Worm (Caenorhabditis elegans): ENCODE data around the gene him-3.

Gene him-3

ce11 chrIV:7012731-7013445 lies 35.6 kb downstream of the him-3 start:
- TF ChIP-seq ref-1 (GFP tag; conservative IDR thresholded peaks at IDR 0.05) (no peak), ztf-23 (GFP tag; IDR thresholded peaks at IDR 0.05) (no peak), klf-2 (GFP tag; conservative IDR thresholded peaks at IDR 0.05) (no peak), tab-1 (GFP tag; IDR thresholded peaks at IDR 0.05) (no peak), flt-1 (GFP tag; IDR thresholded peaks at IDR 0.05) (no peak), T22C8.4 (GFP tag; IDR thresholded peaks at IDR 0.05) (no peak), med-1 (GFP tag; optimal IDR thresholded peaks at IDR 0.05; ENCODE audit: insufficient read depth) (no peak), ztf-29 (GFP tag; IDR thresholded peaks at IDR 0.05) (no peak), cog-1 (tag; optimal IDR thresholded peaks at IDR 0.05) (no peak)

- no peak for TF ChIP-seq T22C8.4 (GFP tag; IDR thresholded peaks at IDR 0.05)
- TF ChIP-seq ztf-29 (GFP tag; IDR thresholded peaks at IDR 0.05): no peak
- no peak for TF ChIP-seq ztf-23 (GFP tag; IDR thresholded peaks at IDR 0.05)
- TF ChIP-seq flt-1 (GFP tag; IDR thresholded peaks at IDR 0.05): no peak
- no peak for TF ChIP-seq klf-2 (GFP tag; conservative IDR thresholded peaks at IDR 0.05)
- TF ChIP-seq ref-1 (GFP tag; conservative IDR thresholded peaks at IDR 0.05): no peak
These were observed 39.2 kb downstream of the him-3 start for ce11 chrIV:7016502-7016901.

- TF ChIP-seq ref-1 (GFP tag; conservative IDR thresholded peaks at IDR 0.05) (no peak), flt-1 (GFP tag; IDR thresholded peaks at IDR 0.05) (0 out of 2 replicates have a peak, but pooled peaks have one; percentile 42), T22C8.4 (GFP tag; IDR thresholded peaks at IDR 0.05) (no peak)
These were observed 39.9 kb downstream of the him-3 start, which contains the start of gene gldi-4 for ce11 chrIV:7017123-7017674. gldi-4 (plus strand) TSS chrIV:7017624.

DNA sequence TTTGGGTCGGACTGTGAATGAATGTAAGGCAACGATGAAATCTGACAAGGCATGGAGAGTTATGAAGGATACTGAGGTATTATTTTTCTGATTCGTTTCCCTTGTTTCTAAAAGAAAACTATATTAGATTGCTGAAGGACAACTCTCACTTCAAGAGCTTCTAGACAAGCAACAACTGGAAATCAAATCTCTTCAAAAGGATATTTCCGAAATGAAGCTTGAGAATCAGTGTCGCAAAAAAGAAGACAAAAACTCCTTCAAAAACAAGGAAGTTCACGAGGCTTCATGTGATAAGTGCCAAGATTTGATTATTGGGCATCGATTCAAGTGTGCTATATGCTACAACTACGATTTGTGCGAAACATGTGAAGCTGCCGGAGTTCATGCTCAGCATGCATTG lies 41.3 kb downstream of the him-3 start:
- TF ChIP-seq T22C8.4 (GFP tag; IDR thresholded peaks at IDR 0.05) (no peak), klf-2 (GFP tag; conservative IDR thresholded peaks at IDR 0.05) (no peak), ztf-23 (GFP tag; IDR thresholded peaks at IDR 0.05) (no peak), cog-1 (tag; optimal IDR thresholded peaks at IDR 0.05) (no peak), flt-1 (GFP tag; IDR thresholded peaks at IDR 0.05) (no peak), ztf-29 (GFP tag; IDR thresholded peaks at IDR 0.05) (no peak), med-1 (GFP tag; optimal IDR thresholded peaks at IDR 0.05; ENCODE audit: insufficient read depth) (no peak), tab-1 (GFP tag; IDR thresholded peaks at IDR 0.05) (no peak), ref-1 (GFP tag; conservative IDR thresholded peaks at IDR 0.05) (no peak)

DNA sequence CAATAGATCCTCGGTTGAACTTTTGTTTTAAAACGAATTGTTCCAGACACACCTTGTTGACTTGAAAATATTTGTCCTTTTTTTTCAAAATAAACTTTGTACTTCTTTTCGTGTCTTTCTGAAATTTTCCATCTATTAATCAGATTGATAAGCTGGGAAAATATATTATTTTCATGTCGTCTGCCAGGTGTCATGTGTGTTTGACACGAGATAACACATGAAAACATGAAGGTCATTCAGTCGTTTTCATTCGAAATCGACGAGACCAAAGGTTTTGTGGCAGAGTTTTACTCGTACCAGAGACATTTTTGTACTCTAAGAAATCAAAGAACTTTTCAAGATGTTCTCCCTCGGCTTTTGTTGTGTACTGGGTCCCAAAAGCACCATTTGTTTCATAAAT lies 43.3 kb downstream of the him-3 start:
- no peak for TF ChIP-seq ref-1 (GFP tag; conservative IDR thresholded peaks at IDR 0.05)
- no peak for TF ChIP-seq klf-2 (GFP tag; conservative IDR thresholded peaks at IDR 0.05)
- TF ChIP-seq ztf-23 (GFP tag; IDR thresholded peaks at IDR 0.05): no peak
- no peak for TF ChIP-seq cog-1 (tag; optimal IDR thresholded peaks at IDR 0.05)
- no peak for TF ChIP-seq T22C8.4 (GFP tag; IDR thresholded peaks at IDR 0.05)
- no peak for TF ChIP-seq flt-1 (GFP tag; IDR thresholded peaks at IDR 0.05)
- TF ChIP-seq ztf-29 (GFP tag; IDR thresholded peaks at IDR 0.05): no peak
- no peak for TF ChIP-seq tab-1 (GFP tag; IDR thresholded peaks at IDR 0.05)
- TF ChIP-seq med-1 (GFP tag; optimal IDR thresholded peaks at IDR 0.05; ENCODE audit: insufficient read depth): no peak

ce11 chrIV:7022227-7022626 lies 44.9 kb downstream of the him-3 start:
- no peak for TF ChIP-seq cog-1 (tag; optimal IDR thresholded peaks at IDR 0.05)

DNA sequence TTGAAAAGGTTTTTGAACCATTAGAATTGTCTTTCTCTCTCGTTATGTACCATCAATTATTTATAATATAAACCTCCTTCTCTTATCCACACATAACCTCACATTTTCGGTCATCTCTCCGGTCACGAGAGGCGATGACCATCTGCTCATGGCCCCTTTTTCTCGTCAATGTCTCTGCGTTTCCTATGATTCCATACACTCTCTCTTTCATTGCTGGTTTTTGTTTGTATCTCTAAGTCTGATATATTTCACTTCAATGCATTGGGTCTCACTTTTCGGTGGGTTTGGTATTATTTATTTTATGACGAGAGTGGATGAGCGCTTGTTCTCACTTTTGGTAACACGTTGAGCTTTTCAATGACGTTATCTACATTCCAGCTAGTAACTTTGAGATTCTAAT lies 45.7 kb downstream of the him-3 start:
- TF ChIP-seq ztf-29 (GFP tag; IDR thresholded peaks at IDR 0.05) (no peak), cog-1 (tag; optimal IDR thresholded peaks at IDR 0.05) (peak; percentile 63), klf-2 (GFP tag; conservative IDR thresholded peaks at IDR 0.05) (no peak), T22C8.4 (GFP tag; IDR thresholded peaks at IDR 0.05) (no peak)

DNA sequence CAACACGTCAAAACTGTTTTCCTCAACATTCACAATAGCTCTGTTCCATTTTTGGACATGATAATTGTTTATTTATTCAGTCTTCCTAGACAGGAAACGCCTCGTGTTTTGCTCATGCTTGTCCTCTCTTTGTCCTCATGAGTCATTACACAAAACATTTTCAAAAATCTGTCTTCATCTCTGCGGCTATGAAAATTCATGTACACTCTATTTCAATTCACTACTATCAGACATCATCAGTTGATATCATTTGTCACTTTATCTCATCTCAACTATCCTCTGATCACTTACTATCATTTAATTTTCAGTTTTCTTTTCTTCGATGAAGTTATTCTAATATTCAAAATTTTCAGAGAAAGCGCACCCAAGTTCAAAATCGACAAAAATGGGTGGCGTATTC lies 46.5 kb downstream of the him-3 start, which contains the start of gene adah-1:
TSS of gene adah-1 (plus strand) at position 354 of the 400 bp plus-strand sequence.
- TF ChIP-seq med-1 (GFP tag; optimal IDR thresholded peaks at IDR 0.05; ENCODE audit: insufficient read depth) (no peak), ztf-29 (GFP tag; IDR thresholded peaks at IDR 0.05) (no peak), tab-1 (GFP tag; IDR thresholded peaks at IDR 0.05) (no peak), klf-2 (GFP tag; conservative IDR thresholded peaks at IDR 0.05) (no peak), flt-1 (GFP tag; IDR thresholded peaks at IDR 0.05) (no peak), ztf-23 (GFP tag; IDR thresholded peaks at IDR 0.05) (no peak), cog-1 (tag; optimal IDR thresholded peaks at IDR 0.05) (no peak), ref-1 (GFP tag; conservative IDR thresholded peaks at IDR 0.05) (no peak), T22C8.4 (GFP tag; IDR thresholded peaks at IDR 0.05) (no peak)

DNA sequence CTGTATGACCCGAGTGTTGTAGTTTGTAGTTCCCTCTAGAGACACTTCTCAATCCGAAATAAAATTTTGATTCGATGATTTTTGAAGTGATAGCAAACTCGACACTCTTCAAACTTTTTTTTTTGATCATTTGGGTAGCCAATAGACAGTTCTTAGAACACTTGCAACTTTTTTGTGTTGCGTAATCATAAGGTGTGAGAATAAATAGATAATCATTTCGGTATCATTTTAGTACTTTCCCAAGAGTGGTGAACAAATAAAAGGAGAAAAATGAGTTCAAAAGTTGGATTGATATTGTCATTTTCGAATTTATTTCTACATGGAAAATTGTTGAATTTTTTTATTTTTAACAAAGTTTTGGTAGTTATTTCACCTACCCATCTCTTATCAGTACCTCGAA lies 47.5 kb downstream of the him-3 start:
- no peak for TF ChIP-seq tab-1 (GFP tag; IDR thresholded peaks at IDR 0.05)
- TF ChIP-seq flt-1 (GFP tag; IDR thresholded peaks at IDR 0.05): no peak
- no peak for TF ChIP-seq T22C8.4 (GFP tag; IDR thresholded peaks at IDR 0.05)
- TF ChIP-seq ztf-29 (GFP tag; IDR thresholded peaks at IDR 0.05): no peak
- TF ChIP-seq med-1 (GFP tag; optimal IDR thresholded peaks at IDR 0.05; ENCODE audit: insufficient read depth): no peak
- TF ChIP-seq klf-2 (GFP tag; conservative IDR thresholded peaks at IDR 0.05): no peak
- no peak for TF ChIP-seq ztf-23 (GFP tag; IDR thresholded peaks at IDR 0.05)
- TF ChIP-seq ref-1 (GFP tag; conservative IDR thresholded peaks at IDR 0.05): no peak
- TF ChIP-seq cog-1 (tag; optimal IDR thresholded peaks at IDR 0.05): no peak

- TF ChIP-seq med-1 (GFP tag; optimal IDR thresholded peaks at IDR 0.05; ENCODE audit: insufficient read depth) (no peak), klf-2 (GFP tag; conservative IDR thresholded peaks at IDR 0.05) (no peak), ztf-29 (GFP tag; IDR thresholded peaks at IDR 0.05) (no peak), cog-1 (tag; optimal IDR thresholded peaks at IDR 0.05) (no peak), ref-1 (GFP tag; conservative IDR thresholded peaks at IDR 0.05) (no peak), flt-1 (GFP tag; IDR thresholded peaks at IDR 0.05) (no peak), ztf-23 (GFP tag; IDR thresholded peaks at IDR 0.05) (no peak), T22C8.4 (GFP tag; IDR thresholded peaks at IDR 0.05) (no peak), tab-1 (GFP tag; IDR thresholded peaks at IDR 0.05) (no peak)
These were observed 48.5 kb downstream of the him-3 start for ce11 chrIV:7025835-7026234.

Measured in whole organism, midembryonic.